Fruit fly (Drosophila melanogaster) whole organism, embryonic: ENCODE data around the gene CG34176.

Experiments used
- ATbp ChIP-seq: fragments of 200-800 bp; sonication (Bioruptor generic); optimal IDR thresholded peaks from 2 replicates; lab custom pipeline; 2017; ENCODE audit warnings: missing biosample characterization, mild to moderate bottlenecking, missing genetic modification characterization, missing genetic modification reagents
- CG11085 ChIP-seq: fragments of 200-800 bp; sonication (Bioruptor generic); IDR thresholded peaks from 2 replicates; pipeline ENCODE4 v1.3.6; 2022; ENCODE audit warnings: missing biosample characterization, missing genetic modification characterization
- CG12219 ChIP-seq: fragments of 200-800 bp; sonication (Bioruptor generic); optimal IDR thresholded peaks from 3 replicates; lab custom pipeline; 2018; ENCODE audit warnings: missing biosample characterization, mild to moderate bottlenecking, missing genetic modification characterization
- CG12299 ChIP-seq: fragments of 200-800 bp; sonication (Bioruptor generic); optimal IDR thresholded peaks from 2 replicates; lab custom pipeline; 2018; ENCODE audit warnings: missing biosample characterization, mild to moderate bottlenecking, missing genetic modification characterization
- CG12942 ChIP-seq: fragments of 200-800 bp; sonication (Bioruptor generic); optimal IDR thresholded peaks from 3 replicates; lab custom pipeline; 2016; ENCODE audit warnings: missing biosample characterization, missing genetic modification characterization
- CG13123 ChIP-seq: fragments of 200-800 bp; sonication (Bioruptor generic); optimal IDR thresholded peaks from 2 replicates; lab custom pipeline; 2016; ENCODE audit warnings: missing biosample characterization, missing genetic modification characterization
- CG15514 ChIP-seq: fragments of 200-800 bp; sonication (Bioruptor generic); optimal IDR thresholded peaks from 3 replicates; lab custom pipeline; 2017; ENCODE audit warnings: missing biosample characterization, missing genetic modification characterization, mild to moderate bottlenecking, moderate library complexity, missing genetic modification reagents
- CG15601 ChIP-seq: fragments of 200-800 bp; sonication (Bioruptor generic); optimal IDR thresholded peaks from 3 replicates; lab custom pipeline; 2019; ENCODE audit warnings: missing biosample characterization, mild to moderate bottlenecking, missing genetic modification characterization, moderate library complexity
- CG15696 ChIP-seq: fragments of 200-800 bp; sonication (Bioruptor generic); optimal IDR thresholded peaks from 2 replicates; lab custom pipeline; 2019; ENCODE audit warnings: missing biosample characterization, mild to moderate bottlenecking, missing genetic modification characterization, moderate library complexity
- CG16779 ChIP-seq: fragments of 200-800 bp; sonication (Bioruptor generic); IDR thresholded peaks from 2 replicates; pipeline ENCODE4 v1.3.6; 2022; ENCODE audit warnings: missing biosample characterization, missing genetic modification characterization
- CG17568 ChIP-seq: fragments of 200-800 bp; sonication (Bioruptor generic); optimal IDR thresholded peaks from 2 replicates; lab custom pipeline; 2018; ENCODE audit warnings: missing biosample characterization, mild to moderate bottlenecking, missing genetic modification characterization, moderate library complexity
- CG3163 ChIP-seq: fragments of 200-800 bp; sonication (Bioruptor generic); optimal IDR thresholded peaks from 3 replicates; lab custom pipeline; 2016; ENCODE audit warnings: missing biosample characterization, missing genetic modification characterization
- CG32767 ChIP-seq: fragments of 200-800 bp; sonication (Bioruptor generic); IDR thresholded peaks from 2 replicates; pipeline ENCODE4 v1.3.6; 2022; ENCODE audit warnings: missing biosample characterization, missing genetic modification characterization
- CG34422 ChIP-seq: fragments of 200-800 bp; sonication (Bioruptor generic); IDR thresholded peaks from 3 replicates; pipeline ENCODE4 v1.3.6; 2022; ENCODE audit warnings: missing biosample characterization, missing genetic modification characterization
- CG4282 ChIP-seq: fragments of 200-800 bp; sonication (Bioruptor generic); optimal IDR thresholded peaks from 2 replicates; lab custom pipeline; 2016; ENCODE audit warnings: missing biosample characterization, missing genetic modification characterization
- CG8765 ChIP-seq: fragments of 200-800 bp; sonication (Bioruptor generic); IDR thresholded peaks from 2 replicates; pipeline ENCODE4 v1.3.6; 2022; ENCODE audit warnings: missing biosample characterization, missing genetic modification characterization
- CG8924 ChIP-seq: fragments of 200-800 bp; optimal IDR thresholded peaks from 3 replicates; lab custom pipeline; 2019; ENCODE audit warnings: missing biosample characterization, mild to moderate bottlenecking, missing genetic modification characterization, moderate library complexity
- CG9215 ChIP-seq: fragments of 200-800 bp; sonication (Bioruptor generic); IDR thresholded peaks from 2 replicates; pipeline ENCODE4 v1.3.6; 2022; ENCODE audit warnings: missing biosample characterization, missing genetic modification characterization
- CG9437 ChIP-seq: fragments of 200-800 bp; sonication (Bioruptor generic); optimal IDR thresholded peaks from 2 replicates; lab custom pipeline; 2018; ENCODE audit warnings: missing biosample characterization, mild to moderate bottlenecking, missing genetic modification characterization
- Dp ChIP-seq: fragments of 200-800 bp; sonication (Bioruptor generic); optimal IDR thresholded peaks from 2 replicates; lab custom pipeline; 2018; ENCODE audit warnings: missing biosample characterization, mild to moderate bottlenecking, missing genetic modification characterization, moderate library complexity
- Drgx ChIP-seq: fragments of 200-800 bp; sonication (Bioruptor generic); IDR thresholded peaks from 2 replicates; pipeline ENCODE4 v1.3.6; 2022; ENCODE audit warnings: missing biosample characterization, missing genetic modification characterization
- Meics ChIP-seq: fragments of 200-800 bp; sonication (Bioruptor generic); optimal IDR thresholded peaks from 2 replicates; lab custom pipeline; 2017; ENCODE audit warnings: missing biosample characterization, mild to moderate bottlenecking, missing genetic modification characterization
- Myb ChIP-seq: fragments of 200-800 bp; sonication (Bioruptor generic); optimal IDR thresholded peaks from 2 replicates; lab custom pipeline; 2016; ENCODE audit warnings: missing biosample characterization, missing genetic modification characterization
- NK7.1 ChIP-seq: fragments of 200-800 bp; sonication (Bioruptor generic); optimal IDR thresholded peaks from 3 replicates; lab custom pipeline; 2016; ENCODE audit warnings: missing biosample characterization, missing genetic modification characterization
- Rfx ChIP-seq: fragments of 200-800 bp; sonication (Bioruptor generic); IDR thresholded peaks from 2 replicates; pipeline ENCODE4 v1.3.6; 2022; ENCODE audit warnings: missing biosample characterization, missing genetic modification characterization
- Sox100B ChIP-seq: fragments of 200-800 bp; sonication (Bioruptor generic); optimal IDR thresholded peaks from 3 replicates; lab custom pipeline; 2018; ENCODE audit warnings: missing biosample characterization, mild to moderate bottlenecking, missing genetic modification characterization
- Ssrp ChIP-seq: fragments of 200-800 bp; sonication (Bioruptor generic); optimal IDR thresholded peaks from 2 replicates; lab custom pipeline; 2018; ENCODE audit warnings: missing biosample characterization, mild to moderate bottlenecking, missing genetic modification characterization, moderate library complexity
- Taf1 ChIP-seq: fragments of 200-800 bp; sonication (Bioruptor generic); IDR thresholded peaks from 2 replicates; pipeline ENCODE4 v1.3.6; 2022; ENCODE audit warnings: missing biosample characterization, missing genetic modification characterization
- Trl ChIP-seq, 3 experiments: fragments of >200 bp in 2 of 3; fragments of 200-800 bp in 1 of 3; sonication (Bioruptor generic) in 1 of 3; optimal IDR thresholded peaks; 2 replicates in 1 of 3; 3 replicates in 2 of 3; lab custom pipeline; 2016 to 2017; ENCODE audit warnings: missing biosample characterization in 1 of 3, missing genetic modification characterization in 1 of 3
- ac ChIP-seq: fragments of 200-800 bp; sonication (Bioruptor generic); optimal IDR thresholded peaks from 3 replicates; lab custom pipeline; 2017; ENCODE audit warnings: missing biosample characterization, mild to moderate bottlenecking, missing genetic modification characterization
- az2 ChIP-seq: fragments of 200-800 bp; sonication (Bioruptor generic); optimal IDR thresholded peaks from 3 replicates; lab custom pipeline; 2016; ENCODE audit warnings: missing biosample characterization, missing genetic modification characterization
- bab2 ChIP-seq: fragments of 200-800 bp; sonication (Bioruptor generic); optimal IDR thresholded peaks from 2 replicates; lab custom pipeline; 2016; ENCODE audit warnings: missing biosample characterization, missing genetic modification characterization
- cg ChIP-seq: fragments of 200-800 bp; sonication (Bioruptor generic); optimal IDR thresholded peaks from 3 replicates; lab custom pipeline; 2019; ENCODE audit warnings: missing biosample characterization, mild to moderate bottlenecking, missing genetic modification characterization, moderate library complexity
- chif ChIP-seq, 2 experiments: fragments of 200-800 bp; sonication (Bioruptor generic); optimal IDR thresholded peaks; 3 replicates each; lab custom pipeline; 2016; ENCODE audit warnings: missing biosample characterization in 2 of 2, missing genetic modification characterization in 2 of 2
- chm ChIP-seq: fragments of 200-800 bp; sonication (Bioruptor generic); IDR thresholded peaks from 2 replicates; pipeline ENCODE4 v1.3.6; 2022; ENCODE audit warnings: missing biosample characterization, missing genetic modification characterization
- gem ChIP-seq: fragments of 200-800 bp; sonication (Bioruptor generic); optimal IDR thresholded peaks from 2 replicates; lab custom pipeline; 2019; ENCODE audit warnings: missing biosample characterization, mild to moderate bottlenecking, missing genetic modification characterization, moderate library complexity
- mam ChIP-seq: fragments of 200-800 bp; sonication (Bioruptor generic); optimal IDR thresholded peaks from 3 replicates; lab custom pipeline; 2016; ENCODE audit warnings: missing biosample characterization, missing genetic modification characterization
- mld ChIP-seq: fragments of 200-800 bp; sonication (Bioruptor generic); IDR thresholded peaks from 3 replicates; pipeline ENCODE4 v1.3.6; 2022; ENCODE audit warnings: missing biosample characterization, missing genetic modification characterization; ENCODE audit not compliant: partially characterized antibody
- pb ChIP-seq: fragments of 200-800 bp; sonication (Bioruptor generic); optimal IDR thresholded peaks from 3 replicates; lab custom pipeline; 2016; ENCODE audit warnings: missing biosample characterization, missing genetic modification characterization
- pros ChIP-seq: fragments of 200-800 bp; sonication (Bioruptor generic); optimal IDR thresholded peaks from 3 replicates; lab custom pipeline; 2019; ENCODE audit warnings: missing biosample characterization, mild to moderate bottlenecking, missing genetic modification characterization, moderate library complexity
- pzg ChIP-seq: fragments of 200-800 bp; sonication (Bioruptor generic); optimal IDR thresholded peaks from 3 replicates; lab custom pipeline; 2018; ENCODE audit warnings: missing biosample characterization, mild to moderate bottlenecking, missing genetic modification characterization, moderate library complexity
- rib ChIP-seq: fragments of 200-800 bp; sonication (Bioruptor generic); IDR thresholded peaks from 2 replicates; pipeline ENCODE4 v1.3.6; 2022; ENCODE audit warnings: missing biosample characterization, missing genetic modification characterization
- ro ChIP-seq: fragments of 200-800 bp; sonication (Bioruptor generic); IDR thresholded peaks from 2 replicates; pipeline ENCODE4 v1.3.6; 2022; ENCODE audit warnings: missing biosample characterization, missing genetic modification characterization
- sisA ChIP-seq: fragments of 200-800 bp; sonication (Bioruptor generic); IDR thresholded peaks from 2 replicates; pipeline ENCODE4 v1.3.6; 2022; ENCODE audit warnings: missing biosample characterization, missing genetic modification characterization
- slou ChIP-seq: fragments of 200-800 bp; sonication (Bioruptor generic); optimal IDR thresholded peaks from 3 replicates; lab custom pipeline; 2016; ENCODE audit warnings: missing biosample characterization, missing genetic modification characterization
- sob ChIP-seq: fragments of 200-800 bp; sonication (Bioruptor generic); IDR thresholded peaks from 2 replicates; pipeline ENCODE4 v1.3.6; 2022; ENCODE audit warnings: missing biosample characterization, missing genetic modification characterization
- sr ChIP-seq: fragments of 200-800 bp; sonication (Bioruptor generic); IDR thresholded peaks from 3 replicates; pipeline ENCODE4 v1.3.6; 2022; ENCODE audit warnings: missing biosample characterization, missing genetic modification characterization
- trem ChIP-seq: fragments of 200-800 bp; optimal IDR thresholded peaks from 3 replicates; lab custom pipeline; 2019; ENCODE audit warnings: missing biosample characterization, mild to moderate bottlenecking, missing genetic modification characterization, moderate library complexity
- trh ChIP-seq: fragments of 200-800 bp; sonication (Bioruptor generic); optimal IDR thresholded peaks from 2 replicates; lab custom pipeline; 2016; ENCODE audit warnings: missing biosample characterization, missing genetic modification characterization
- zfh2 ChIP-seq: fragments of 200-800 bp; sonication (Bioruptor generic); optimal IDR thresholded peaks from 2 replicates; lab custom pipeline; 2016; ENCODE audit warnings: missing biosample characterization, missing genetic modification characterization

CG34176 gene

dm6 chr2L:4045185-4045814, 41.4 kb downstream of the CG34176 start (continued):
- peak; percentile 24 for TF ChIP-seq Sox100B (GFP tag; lab: Kevin White, UChicago)
- no peak for TF ChIP-seq zfh2 (GFP tag; lab: Kevin White, UChicago)
- peak; percentile 52 for TF ChIP-seq CG8924
- no peak for TF ChIP-seq Rfx (GFP tag; lab: Robert Waterston, UW)
- no peak for TF ChIP-seq mam (GFP tag; lab: Kevin White, UChicago)
- TF ChIP-seq CG12219 (GFP tag; lab: Kevin White, UChicago) = peak; percentile 25
- TF ChIP-seq pzg (GFP tag; lab: Kevin White, UChicago) = no peak
- TF ChIP-seq chif (GFP tag; optimal IDR thresholded peaks at IDR 0.05; lab: Kevin White, UChicago) = peak; percentile 59 to 76
- peak; percentile 43 for TF ChIP-seq CG17568 (GFP tag; lab: Kevin White, UChicago)
- TF ChIP-seq ro (GFP tag; lab: Robert Waterston, UW) = peak; percentile 17; the same call in 1 of the 2 replicates
- no peak for TF ChIP-seq CG13123 (GFP tag; lab: Kevin White, UChicago)
- TF ChIP-seq pros (GFP tag; lab: Kevin White, UChicago) = no peak
- TF ChIP-seq CG9215 (GFP tag; lab: Robert Waterston, UW) = no peak
- peak; percentile 18 for TF ChIP-seq trh (GFP tag; lab: Kevin White, UChicago)
- no peak for TF ChIP-seq CG32767 (GFP tag; lab: Robert Waterston, UW)
- TF ChIP-seq pb = no peak
- TF ChIP-seq Meics (GFP tag; lab: Kevin White, UChicago) = no peak
- 0 out of 2 replicates have a peak, but pooled peaks have one; percentile 29 for TF ChIP-seq chm (GFP tag; lab: Robert Waterston, UW)
- TF ChIP-seq sr = no peak
- TF ChIP-seq sob (GFP tag; lab: Robert Waterston, UW) = peak; percentile 30; the same call in 1 of the 2 replicates
- peak; percentile 65 for TF ChIP-seq CG15601 (tag; lab: Kevin White, UChicago)
- TF ChIP-seq gem (tag; lab: Kevin White, UChicago) = peak; percentile 86
- peak; percentile 10 for TF ChIP-seq CG12942 (GFP tag; lab: Kevin White, UChicago)
- TF ChIP-seq Trl (optimal IDR thresholded peaks at IDR 0.05; lab: Kevin White, UChicago) = no peak
- TF ChIP-seq Trl (GFP tag; optimal IDR thresholded peaks at IDR 0.05; lab: Kevin White, UChicago) = peak; percentile 34
- no peak for TF ChIP-seq CG11085
- TF ChIP-seq CG16779 (GFP tag; lab: Robert Waterston, UW) = no peak
- no peak for TF ChIP-seq CG3163 (GFP tag; lab: Kevin White, UChicago)
- TF ChIP-seq mld (GFP tag; lab: Robert Waterston, UW) = no peak
- no peak for TF ChIP-seq CG15514 (GFP tag; lab: Kevin White, UChicago)
- TF ChIP-seq ac (GFP tag; lab: Kevin White, UChicago) = peak; percentile 16
- peak; percentile 31; the same call in 1 of the 2 replicates for TF ChIP-seq CG8765 (GFP tag; lab: Robert Waterston, UW)
- no peak for TF ChIP-seq rib (GFP tag; lab: Robert Waterston, UW)
- no peak for TF ChIP-seq slou (GFP tag; lab: Kevin White, UChicago)
- TF ChIP-seq Myb (GFP tag; lab: Kevin White, UChicago) = no peak
- TF ChIP-seq Ssrp = peak; percentile 73
- TF ChIP-seq Taf1 (GFP tag; lab: Robert Waterston, UW) = no peak
- TF ChIP-seq Dp (GFP tag; lab: Kevin White, UChicago) = no peak
- TF ChIP-seq CG34422 (GFP tag; lab: Robert Waterston, UW) = no peak; the same call in 2 of the 3 replicates
- peak; percentile 77 for TF ChIP-seq sisA
- TF ChIP-seq CG9437 (GFP tag; lab: Kevin White, UChicago) = peak; percentile 33
- TF ChIP-seq az2 = peak; percentile 68
- TF ChIP-seq CG15696 (tag; lab: Kevin White, UChicago) = peak; percentile 54
- TF ChIP-seq CG12299 = no peak
- no peak for TF ChIP-seq cg (GFP tag; lab: Kevin White, UChicago)
- no peak for TF ChIP-seq NK7.1 (GFP tag; lab: Kevin White, UChicago)
- peak; percentile 61 for TF ChIP-seq trem (tag; lab: Kevin White, UChicago)
- no peak for TF ChIP-seq CG4282 (GFP tag; lab: Kevin White, UChicago)
- TF ChIP-seq bab2 (GFP tag; lab: Kevin White, UChicago) = peak; percentile 52
- TF ChIP-seq Drgx = peak; percentile 67
- TF ChIP-seq ATbp (GFP tag; lab: Kevin White, UChicago) = peak; percentile 75
